Fruit fly (Drosophila melanogaster) whole organism, embryonic: ENCODE measurements around the gene spidey.
A peak's percentile ranks its signal among the peaks of the same experiment; 100 is the strongest.

ENCODE experiments used
- Atf-2 ChIP-seq: fragments of 200-800 bp; sonication (Bioruptor generic); optimal IDR thresholded peaks from 2 replicates; lab custom pipeline; 2016; ENCODE audit warnings: missing biosample characterization, missing genetic modification characterization
- Atf6 ChIP-seq: fragments of 200-800 bp; sonication (Bioruptor generic); IDR thresholded peaks from 2 replicates; pipeline ENCODE4 v1.3.6; 2022; ENCODE audit warnings: missing biosample characterization, missing genetic modification characterization
- Blimp-1 ChIP-seq: fragments of 200-800 bp; sonication (Bioruptor generic); optimal IDR thresholded peaks from 3 replicates; lab custom pipeline; 2018; ENCODE audit warnings: missing biosample characterization, missing genetic modification characterization, mild to moderate bottlenecking, moderate library complexity, missing genetic modification reagents
- CG10147 ChIP-seq: fragments of 200-800 bp; sonication (Bioruptor generic); optimal IDR thresholded peaks from 2 replicates; lab custom pipeline; 2019; ENCODE audit warnings: missing biosample characterization, mild to moderate bottlenecking, missing genetic modification characterization, moderate library complexity
- CG1024 ChIP-seq: fragments of 200-800 bp; sonication (Bioruptor generic); IDR thresholded peaks from 2 replicates; pipeline ENCODE4 v1.3.6; 2022; ENCODE audit warnings: missing biosample characterization, missing genetic modification characterization
- CG10959 ChIP-seq: fragments of 200-800 bp; sonication (Bioruptor generic); IDR thresholded peaks from 2 replicates; pipeline ENCODE4 v1.3.6; 2022; ENCODE audit warnings: missing biosample characterization, missing genetic modification characterization
- CG11085 ChIP-seq: fragments of 200-800 bp; sonication (Bioruptor generic); IDR thresholded peaks from 2 replicates; pipeline ENCODE4 v1.3.6; 2022; ENCODE audit warnings: missing biosample characterization, missing genetic modification characterization
- CG11723 ChIP-seq: fragments of 200-800 bp; sonication (Bioruptor generic); optimal IDR thresholded peaks from 2 replicates; lab custom pipeline; 2017; ENCODE audit warnings: missing biosample characterization, mild to moderate bottlenecking, missing genetic modification characterization
- CG12769 ChIP-seq: fragments of 200-800 bp; sonication (Bioruptor generic); optimal IDR thresholded peaks from 2 replicates; lab custom pipeline; 2019; ENCODE audit warnings: missing biosample characterization, mild to moderate bottlenecking, missing genetic modification characterization, moderate library complexity
- CG13287 ChIP-seq: fragments of 200-800 bp; sonication (Bioruptor generic); IDR thresholded peaks from 2 replicates; pipeline ENCODE4 v1.3.6; 2022; ENCODE audit warnings: missing biosample characterization, missing genetic modification characterization; ENCODE audit not compliant: partially characterized antibody
- CG13624 ChIP-seq: fragments of 200-800 bp; sonication (Bioruptor generic); optimal IDR thresholded peaks from 2 replicates; lab custom pipeline; 2016; ENCODE audit warnings: missing biosample characterization, missing genetic modification characterization
- CG14050 ChIP-seq: fragments of 200-800 bp; sonication (Bioruptor generic); IDR thresholded peaks from 3 replicates; pipeline ENCODE4 v1.3.6; 2022; ENCODE audit warnings: missing biosample characterization, missing genetic modification characterization
- CG14710 ChIP-seq: fragments of 200-800 bp; sonication (Bioruptor generic); optimal IDR thresholded peaks from 3 replicates; lab custom pipeline; 2019; ENCODE audit warnings: missing biosample characterization, mild to moderate bottlenecking, missing genetic modification characterization, moderate library complexity
- CG15073 ChIP-seq: fragments of 200-800 bp; sonication (Bioruptor generic); optimal IDR thresholded peaks from 2 replicates; lab custom pipeline; 2016; ENCODE audit warnings: missing biosample characterization, missing genetic modification characterization
- CG15269 ChIP-seq: fragments of 200-800 bp; sonication (Bioruptor generic); optimal IDR thresholded peaks from 2 replicates; lab custom pipeline; 2018; ENCODE audit warnings: missing biosample characterization, mild to moderate bottlenecking, missing genetic modification characterization, moderate library complexity
- CG17186 ChIP-seq: fragments of 200-800 bp; sonication (Bioruptor generic); optimal IDR thresholded peaks from 3 replicates; lab custom pipeline; 2017; ENCODE audit warnings: missing biosample characterization, missing genetic modification reagents, missing genetic modification characterization
- CG17802 ChIP-seq: fragments of 200-800 bp; sonication (Bioruptor generic); optimal IDR thresholded peaks from 2 replicates; lab custom pipeline; 2018; ENCODE audit warnings: missing biosample characterization, mild to moderate bottlenecking, missing genetic modification characterization, moderate library complexity
- CG18011 ChIP-seq: fragments of 200-800 bp; sonication (Bioruptor generic); optimal IDR thresholded peaks from 2 replicates; lab custom pipeline; 2017; ENCODE audit warnings: missing biosample characterization, missing genetic modification characterization, mild to moderate bottlenecking, moderate library complexity, missing genotype
- CG18764 ChIP-seq: fragments of 200-800 bp; sonication (Bioruptor generic); optimal IDR thresholded peaks from 3 replicates; lab custom pipeline; 2016; ENCODE audit warnings: missing biosample characterization, missing genetic modification characterization
- CG30403 ChIP-seq: fragments of 200-800 bp; sonication (Bioruptor generic); optimal IDR thresholded peaks from 3 replicates; lab custom pipeline; 2016; ENCODE audit warnings: missing biosample characterization, missing genetic modification characterization
- CG6175 ChIP-seq: fragments of 200-800 bp; sonication (Bioruptor generic); IDR thresholded peaks from 3 replicates; pipeline ENCODE4 v1.3.6; 2022; ENCODE audit warnings: missing biosample characterization, missing genetic modification characterization
- CG7357 ChIP-seq: fragments of 200-800 bp; sonication (Bioruptor generic); IDR thresholded peaks from 3 replicates; pipeline ENCODE4 v1.3.6; 2022; ENCODE audit warnings: missing biosample characterization, missing genetic modification characterization
- CG7745 ChIP-seq: fragments of 200-800 bp; sonication (Bioruptor generic); optimal IDR thresholded peaks from 2 replicates; lab custom pipeline; 2018; ENCODE audit warnings: missing biosample characterization, mild to moderate bottlenecking, missing genetic modification characterization, moderate library complexity
- CG9817 ChIP-seq: fragments of 200-800 bp; sonication (Bioruptor generic); optimal IDR thresholded peaks from 2 replicates; lab custom pipeline; 2018; ENCODE audit warnings: missing biosample characterization, mild to moderate bottlenecking, missing genetic modification characterization, moderate library complexity
- Dip2 ChIP-seq: fragments of 200-800 bp; sonication (Bioruptor generic); IDR thresholded peaks from 2 replicates; pipeline ENCODE4 v1.3.6; 2022; ENCODE audit warnings: missing biosample characterization, missing genetic modification characterization
- GATAe ChIP-seq: fragments of 200-800 bp; sonication (Bioruptor generic); conservative IDR thresholded peaks from 2 replicates; pipeline ENCODE4 v1.3.6; 2022; ENCODE audit warnings: missing biosample characterization, missing genetic modification characterization
- Hmx ChIP-seq: fragments of 200-800 bp; sonication (Bioruptor generic); optimal IDR thresholded peaks from 2 replicates; lab custom pipeline; 2016; ENCODE audit warnings: missing biosample characterization, missing genetic modification characterization
- YL-1 ChIP-seq: fragments of 200-800 bp; sonication (Bioruptor generic); optimal IDR thresholded peaks from 3 replicates; lab custom pipeline; 2017; ENCODE audit warnings: missing biosample characterization, mild to moderate bottlenecking, missing genetic modification characterization
- ash1 ChIP-seq: fragments of 200-800 bp; sonication (Bioruptor generic); optimal IDR thresholded peaks from 2 replicates; lab custom pipeline; 2018; ENCODE audit warnings: missing biosample characterization, mild to moderate bottlenecking, missing genetic modification characterization
- az2 ChIP-seq: fragments of 200-800 bp; sonication (Bioruptor generic); optimal IDR thresholded peaks from 3 replicates; lab custom pipeline; 2016; ENCODE audit warnings: missing biosample characterization, missing genetic modification characterization
- cas ChIP-seq: fragments of 200-800 bp; sonication (Bioruptor generic); IDR thresholded peaks from 2 replicates; pipeline ENCODE4 v1.3.6; 2022; ENCODE audit warnings: missing biosample characterization, missing genetic modification characterization
- chn ChIP-seq: fragments of 200-800 bp; sonication (Bioruptor generic); optimal IDR thresholded peaks from 2 replicates; lab custom pipeline; 2016; ENCODE audit warnings: missing biosample characterization, missing genetic modification characterization
- en ChIP-seq: fragments of 200-800 bp; sonication (Bioruptor generic); optimal IDR thresholded peaks from 2 replicates; lab custom pipeline; 2016; ENCODE audit warnings: missing biosample characterization, missing genetic modification characterization
- fd64A ChIP-seq: fragments of 200-800 bp; sonication (Bioruptor generic); optimal IDR thresholded peaks from 3 replicates; lab custom pipeline; 2018; ENCODE audit warnings: missing biosample characterization, mild to moderate bottlenecking, missing genetic modification characterization
- inv ChIP-seq: fragments of 200-800 bp; sonication (Bioruptor generic); IDR thresholded peaks from 2 replicates; pipeline ENCODE4 v1.3.6; 2022; ENCODE audit warnings: missing biosample characterization, missing genetic modification characterization; ENCODE audit not compliant: partially characterized antibody
- ken ChIP-seq: fragments of 200-800 bp; sonication (Bioruptor generic); IDR thresholded peaks from 3 replicates; pipeline ENCODE4 v1.3.6; 2022; ENCODE audit warnings: missing biosample characterization, missing genetic modification characterization
- lov ChIP-seq, 2 experiments: fragments of 200-800 bp in 1 of 2; fragments of >200 bp in 1 of 2; sonication (Bioruptor generic) in 1 of 2; IDR thresholded peaks in 1 of 2; optimal IDR thresholded peaks in 1 of 2; 2 replicates in 1 of 2; 3 replicates in 1 of 2; pipeline versions ENCODE4 v1.3.6 to Lab custom; 2017 to 2022; ENCODE audit warnings: missing biosample characterization in 1 of 2, missing genetic modification characterization in 1 of 2
- mld ChIP-seq: fragments of 200-800 bp; sonication (Bioruptor generic); IDR thresholded peaks from 3 replicates; pipeline ENCODE4 v1.3.6; 2022; ENCODE audit warnings: missing biosample characterization, missing genetic modification characterization; ENCODE audit not compliant: partially characterized antibody
- org-1 ChIP-seq: fragments of 200-800 bp; sonication (Bioruptor generic); optimal IDR thresholded peaks from 2 replicates; lab custom pipeline; 2017; ENCODE audit warnings: missing biosample characterization, missing genetic modification characterization
- pros ChIP-seq: fragments of 200-800 bp; sonication (Bioruptor generic); optimal IDR thresholded peaks from 3 replicates; lab custom pipeline; 2019; ENCODE audit warnings: missing biosample characterization, mild to moderate bottlenecking, missing genetic modification characterization, moderate library complexity
- ro ChIP-seq: fragments of 200-800 bp; sonication (Bioruptor generic); IDR thresholded peaks from 2 replicates; pipeline ENCODE4 v1.3.6; 2022; ENCODE audit warnings: missing biosample characterization, missing genetic modification characterization
- salm ChIP-seq: fragments of 200-800 bp; sonication (Bioruptor generic); optimal IDR thresholded peaks from 2 replicates; lab custom pipeline; 2018; ENCODE audit warnings: missing biosample characterization, mild to moderate bottlenecking, missing genetic modification characterization
- sug ChIP-seq: fragments of 200-800 bp; optimal IDR thresholded peaks from 2 replicates; lab custom pipeline; 2019; ENCODE audit warnings: missing biosample characterization, mild to moderate bottlenecking, missing genetic modification characterization, moderate library complexity
- toy ChIP-seq: fragments of 200-800 bp; sonication (Bioruptor generic); IDR thresholded peaks from 2 replicates; pipeline ENCODE4 v1.3.6; 2022; ENCODE audit warnings: missing biosample characterization, missing genetic modification characterization
- twi ChIP-seq: fragments of 200-800 bp; optimal IDR thresholded peaks from 2 replicates; lab custom pipeline; 2019; ENCODE audit warnings: missing biosample characterization, mild to moderate bottlenecking, missing genetic modification characterization, moderate library complexity
- wdn ChIP-seq: fragments of 200-800 bp; sonication (Bioruptor generic); IDR thresholded peaks from 2 replicates; pipeline ENCODE4 v1.3.6; 2022; ENCODE audit warnings: missing biosample characterization, missing genetic modification characterization
- yki ChIP-seq: fragments of >200 bp; optimal IDR thresholded peaks from 3 replicates; lab custom pipeline; 2018
- zfh2 ChIP-seq: fragments of 200-800 bp; sonication (Bioruptor generic); optimal IDR thresholded peaks from 2 replicates; lab custom pipeline; 2016; ENCODE audit warnings: missing biosample characterization, missing genetic modification characterization

Gene spidey

dm6 chrX:7937588-7938481 is 29.1 kb downstream of the spidey start (continued):
- peak; percentile 58; the same call in 2 of the 3 replicates for TF ChIP-seq CG7357 (GFP tag; lab: Robert Waterston, UW)
- peak; percentile 2 for TF ChIP-seq CG15073 (GFP tag; lab: Kevin White, UChicago)
- TF ChIP-seq CG12769 = no peak
- TF ChIP-seq CG13287 (GFP tag; lab: Robert Waterston, UW) = no peak
- TF ChIP-seq GATAe (GFP tag; lab: Robert Waterston, UW) = no peak
- TF ChIP-seq ash1 = no peak
- no peak for TF ChIP-seq CG6175 (GFP tag; lab: Robert Waterston, UW)
- TF ChIP-seq az2 (GFP tag; lab: Kevin White, UChicago) = peak; percentile 70
- no peak for TF ChIP-seq CG11085
- peak; percentile 53 for TF ChIP-seq CG9817 (tag; lab: Kevin White, UChicago)
- peak; percentile 16 for TF ChIP-seq CG18011
- no peak for TF ChIP-seq yki (lab: Kevin White, UChicago)
- TF ChIP-seq Dip2 = no peak
- peak; percentile 56 for TF ChIP-seq twi (tag; lab: Kevin White, UChicago)
- TF ChIP-seq zfh2 (GFP tag; lab: Kevin White, UChicago) = peak; percentile 2
- TF ChIP-seq CG10959 = 0 out of 2 replicates have a peak, but pooled peaks have one; percentile 32
- peak; percentile 75 for TF ChIP-seq pros (GFP tag; lab: Kevin White, UChicago)
- TF ChIP-seq CG17802 (tag; lab: Kevin White, UChicago) = peak; percentile 60
- no peak for TF ChIP-seq CG7745 (tag; lab: Kevin White, UChicago)
- peak; percentile 25 for TF ChIP-seq CG13624 (GFP tag; lab: Kevin White, UChicago)
- TF ChIP-seq YL-1 (GFP tag; lab: Kevin White, UChicago) = peak; percentile 37
- TF ChIP-seq sug (tag; lab: Kevin White, UChicago) = peak; percentile 42
- peak; percentile 82 for TF ChIP-seq chn (GFP tag; lab: Kevin White, UChicago)
- peak; percentile 65 for TF ChIP-seq ro (GFP tag; lab: Robert Waterston, UW)
- TF ChIP-seq CG10147 = peak; percentile 46
- peak; percentile 38 for TF ChIP-seq fd64A (GFP tag; lab: Kevin White, UChicago)
- 0 out of 2 replicates have a peak, but pooled peaks have one; percentile 42 for TF ChIP-seq CG1024 (GFP tag; lab: Robert Waterston, UW)
- TF ChIP-seq mld (GFP tag; lab: Robert Waterston, UW) = no peak
- TF ChIP-seq wdn (GFP tag; lab: Robert Waterston, UW) = 0 out of 2 replicates have a peak, but pooled peaks have one; percentile 36
- TF ChIP-seq CG18764 (GFP tag; lab: Kevin White, UChicago) = peak; percentile 61
- TF ChIP-seq CG14050 (GFP tag; lab: Robert Waterston, UW) = peak; percentile 38; the same call in 1 of the 3 replicates
- TF ChIP-seq lov (optimal IDR thresholded peaks at IDR 0.05; lab: Kevin White, UChicago) = no peak
- TF ChIP-seq lov (GFP tag; IDR thresholded peaks at IDR 0.05; lab: Robert Waterston, UW) = no peak
- peak; percentile 45 for TF ChIP-seq salm
- TF ChIP-seq CG15269 (tag; lab: Kevin White, UChicago) = peak; percentile 76
- TF ChIP-seq CG30403 (GFP tag; lab: Kevin White, UChicago) = peak; percentile 86
- peak; percentile 90 for TF ChIP-seq CG14710
- no peak for TF ChIP-seq toy (GFP tag; lab: Robert Waterston, UW)
- no peak for TF ChIP-seq inv (GFP tag; lab: Robert Waterston, UW)
- peak; percentile 54 for TF ChIP-seq CG17186 (GFP tag; lab: Kevin White, UChicago)
- TF ChIP-seq Hmx (GFP tag; lab: Kevin White, UChicago) = no peak
- peak; percentile 73 for TF ChIP-seq CG11723 (GFP tag; lab: Kevin White, UChicago)
- TF ChIP-seq en (GFP tag; lab: Kevin White, UChicago) = peak; percentile 79
- no peak for TF ChIP-seq cas (GFP tag; lab: Robert Waterston, UW)
- TF ChIP-seq org-1 (GFP tag; lab: Kevin White, UChicago) = peak; percentile 85
- TF ChIP-seq Blimp-1 (GFP tag; lab: Kevin White, UChicago) = peak; percentile 77
- TF ChIP-seq Atf-2 (GFP tag; lab: Kevin White, UChicago) = peak; percentile 85
- peak; percentile 23; the same call in 1 of the 2 replicates for TF ChIP-seq Atf6 (GFP tag; lab: Robert Waterston, UW)
- TF ChIP-seq ken (GFP tag; lab: Robert Waterston, UW) = peak; percentile 66; the same call in 2 of the 3 replicates
